Worm (Caenorhabditis elegans): ENCODE results near the gene dpl-1.

ce11 chrII:9178811-9179210, 9.1 kb downstream of the dpl-1 start:
- TF ChIP-seq lin-54 (GFP tag; optimal IDR thresholded peaks at IDR 0.05) (no peak), F23B12.7 (tag; optimal IDR thresholded peaks at IDR 0.05; ENCODE audit: insufficient read depth) (no peak), aptf-2 (GFP tag; conservative IDR thresholded peaks at IDR 0.05) (no peak), mcd-1 (GFP tag; IDR thresholded peaks at IDR 0.05) (no peak), efl-1 (GFP tag; optimal IDR thresholded peaks at IDR 0.05) (no peak), nfya-2 (GFP tag; IDR thresholded peaks at IDR 0.05) (no peak), Y53F4B.3 (GFP tag; IDR thresholded peaks at IDR 0.05) (no peak), sptf-2 (GFP tag; optimal IDR thresholded peaks at IDR 0.05) (no peak), sea-2 (GFP tag; IDR thresholded peaks at IDR 0.05) (no peak), ama-1 (optimal IDR thresholded peaks at IDR 0.05) (no peak), ama-1 (GFP tag; optimal IDR thresholded peaks at IDR 0.05) (no peak), lin-35 (GFP tag; optimal IDR thresholded peaks at IDR 0.05) (no peak)

Measured in whole organism, young adult.